Worm (Caenorhabditis elegans) whole organism, early embryonic: ENCODE results near the gene E04F6.15.

Experiments
- F13C5.2 ChIP-seq: sonication (generic microtip); optimal IDR thresholded peaks from 2 replicates; lab custom pipeline; 2017; ENCODE audit warnings: mild to moderate bottlenecking, missing genetic modification characterization, inconsistent platforms, missing compliant biosample characterization
- ama-1 ChIP-seq: fragments of 150-350 bp; optimal IDR thresholded peaks from 2 replicates; lab custom pipeline; 2014
- ceh-36 ChIP-seq: sonication (generic microtip); optimal IDR thresholded peaks from 2 replicates; lab custom pipeline; 2016; ENCODE audit warnings: missing genetic modification characterization, inconsistent platforms, missing compliant biosample characterization
- hmg-4 ChIP-seq: fragments of 200-800 bp; sonication (Bioruptor generic); optimal IDR thresholded peaks from 2 replicates; lab custom pipeline; 2018; ENCODE audit warnings: mild to moderate bottlenecking, missing genetic modification characterization, missing compliant biosample characterization

- TF ChIP-seq ama-1 (lab: Kevin White, UChicago), result no peak
- TF ChIP-seq hmg-4 (GFP tag; lab: Kevin White, UChicago), result no peak
- no peak for TF ChIP-seq F13C5.2 (tag; lab: Kevin White, UChicago)
- no peak for TF ChIP-seq ceh-36 (tag; lab: Kevin White, UChicago)
These were observed 48.6 kb downstream of the E04F6.15 start, which contains the start of gene C27H5.12 for ce11 chrII:7161512-7161911.
